Fruit fly (Drosophila melanogaster) ovary, adult (tissue): ENCODE measurements around the gene CG12995.

Experiments used
- CG17801 ChIP-seq: fragments of 200-800 bp; optimal IDR thresholded peaks from 2 replicates; lab custom pipeline; 2019; ENCODE audit warnings: missing biosample characterization, mild to moderate bottlenecking, missing genetic modification characterization, moderate library complexity; ENCODE audit not compliant: partially characterized antibody

CG12995 gene

dm6 chrX:17221142-17221541 is 11.3 kb upstream of the CG12995 start, which contains the start of gene CG5172:
TSS of gene CG5172 (plus strand) at chrX:17221442.
- no peak for TF ChIP-seq CG17801

- TF ChIP-seq CG17801 = no peak
Measured at dm6 chrX:17218232-17218951, 8.6 kb upstream of the CG12995 start, which contains the start of gene CG12998. TSS of gene CG12998 (plus strand) at chrX:17218667.

dm6 chrX:17215004-17215403 is 5.2 kb upstream of the CG12995 start, which contains the start of gene CG5162:
TSS of gene CG5162 (plus strand) at chrX:17215304.
- TF ChIP-seq CG17801 = no peak

dm6 chrX:17212007-17212406 is 2.2 kb upstream of the CG12995 start, which contains the start of gene CG18258:
TSS of gene CG18258 (plus strand) at chrX:17212307.
- TF ChIP-seq CG17801 = no peak

- no peak for TF ChIP-seq CG17801
Measured at dm6 chrX:17207865-17208486, 1.8 kb downstream of the CG12995 start, which contains the start of gene CG32563. TSS of gene CG32563 (plus strand) at chrX:17208436.

dm6 chrX:17206046-17206445 is 3.8 kb downstream of the CG12995 start, which contains the start of gene CG32564:
TSS of gene CG32564 (plus strand) at chrX:17206407.
- no peak for TF ChIP-seq CG17801

- no peak for TF ChIP-seq CG17801
Measured at dm6 chrX:17205028-17205427, 4.8 kb downstream of the CG12995 start.

dm6 chrX:17202498-17203162 is 7.2 kb downstream of the CG12995 start, which contains the start of the genes TTLL1A and CG5070:
TSS of gene TTLL1A (minus strand) at chrX:17202598.
TSS of gene CG5070 (plus strand) at chrX:17203112.
- no peak for TF ChIP-seq CG17801

dm6 chrX:17188167-17188566 is 21.6 kb downstream of the CG12995 start:
- no peak for TF ChIP-seq CG17801

dm6 chrX:17187495-17187894 is 22.3 kb downstream of the CG12995 start:
- TF ChIP-seq CG17801 = peak; percentile 26

dm6 chrX:17186432-17186831 is 23.4 kb downstream of the CG12995 start:
- no peak for TF ChIP-seq CG17801

dm6 chrX:17183486-17183885 is 26.3 kb downstream of the CG12995 start:
- TF ChIP-seq CG17801 = no peak

- no peak for TF ChIP-seq CG17801
Measured at dm6 chrX:17181264-17182198, 28.3 kb downstream of the CG12995 start.

- TF ChIP-seq CG17801 = no peak
Measured at dm6 chrX:17180523-17180922, 29.3 kb downstream of the CG12995 start.

dm6 chrX:17178484-17178921 is 31.3 kb downstream of the CG12995 start:
- peak; percentile 99 for TF ChIP-seq CG17801

- TF ChIP-seq CG17801 = no peak
Measured at dm6 chrX:17177606-17178005, 32.2 kb downstream of the CG12995 start.
